Fruit fly (Drosophila melanogaster) whole organism, embryonic: ENCODE data around the gene Scox.

ENCODE experiments used
- ATbp ChIP-seq: fragments of 200-800 bp; sonication (Bioruptor generic); optimal IDR thresholded peaks from 2 replicates; lab custom pipeline; 2017; ENCODE audit warnings: missing biosample characterization, mild to moderate bottlenecking, missing genetic modification characterization, missing genetic modification reagents
- CG10431 ChIP-seq: fragments of 200-800 bp; sonication (Bioruptor generic); optimal IDR thresholded peaks from 3 replicates; lab custom pipeline; 2018; ENCODE audit warnings: missing biosample characterization, mild to moderate bottlenecking, missing genetic modification characterization
- CG10462 ChIP-seq: fragments of 200-800 bp; sonication (Bioruptor generic); optimal IDR thresholded peaks from 2 replicates; lab custom pipeline; 2016; ENCODE audit warnings: missing biosample characterization, missing genetic modification characterization
- CG10565 ChIP-seq: fragments of 200-800 bp; sonication (Bioruptor generic); optimal IDR thresholded peaks from 3 replicates; lab custom pipeline; 2016; ENCODE audit warnings: missing biosample characterization, mild to moderate bottlenecking, missing genetic modification characterization
- CG10654 ChIP-seq: fragments of 200-800 bp; sonication (Bioruptor generic); optimal IDR thresholded peaks from 2 replicates; lab custom pipeline; 2016; ENCODE audit warnings: missing biosample characterization, missing genetic modification characterization
- CG11398 ChIP-seq: fragments of 200-800 bp; sonication (Bioruptor generic); optimal IDR thresholded peaks from 2 replicates; lab custom pipeline; 2016; ENCODE audit warnings: missing biosample characterization, missing genetic modification characterization
- CG15269 ChIP-seq: fragments of 200-800 bp; sonication (Bioruptor generic); optimal IDR thresholded peaks from 2 replicates; lab custom pipeline; 2018; ENCODE audit warnings: missing biosample characterization, mild to moderate bottlenecking, missing genetic modification characterization, moderate library complexity
- CG18764 ChIP-seq: fragments of 200-800 bp; sonication (Bioruptor generic); optimal IDR thresholded peaks from 3 replicates; lab custom pipeline; 2016; ENCODE audit warnings: missing biosample characterization, missing genetic modification characterization
- CG2116 ChIP-seq: fragments of 200-800 bp; sonication (Bioruptor generic); optimal IDR thresholded peaks from 3 replicates; lab custom pipeline; 2018; ENCODE audit warnings: missing biosample characterization, mild to moderate bottlenecking, missing genetic modification characterization
- CG30431 ChIP-seq: fragments of 200-800 bp; sonication (Bioruptor generic); optimal IDR thresholded peaks from 2 replicates; lab custom pipeline; 2017; ENCODE audit warnings: missing biosample characterization, missing genetic modification characterization
- CG7745 ChIP-seq: fragments of 200-800 bp; sonication (Bioruptor generic); optimal IDR thresholded peaks from 2 replicates; lab custom pipeline; 2018; ENCODE audit warnings: missing biosample characterization, mild to moderate bottlenecking, missing genetic modification characterization, moderate library complexity
- CG7987 ChIP-seq: fragments of 200-800 bp; sonication (Bioruptor generic); optimal IDR thresholded peaks from 2 replicates; lab custom pipeline; 2018; ENCODE audit warnings: missing biosample characterization, mild to moderate bottlenecking, missing genetic modification characterization, moderate library complexity
- CG8089 ChIP-seq: fragments of 200-800 bp; sonication (Bioruptor generic); optimal IDR thresholded peaks from 3 replicates; lab custom pipeline; 2016; ENCODE audit warnings: missing biosample characterization, missing genetic modification characterization
- CG9437 ChIP-seq: fragments of 200-800 bp; sonication (Bioruptor generic); optimal IDR thresholded peaks from 2 replicates; lab custom pipeline; 2018; ENCODE audit warnings: missing biosample characterization, mild to moderate bottlenecking, missing genetic modification characterization
- CG9876 ChIP-seq: fragments of 200-800 bp; sonication (Bioruptor generic); optimal IDR thresholded peaks from 2 replicates; lab custom pipeline; 2016; ENCODE audit warnings: missing biosample characterization, missing genetic modification characterization
- Camta ChIP-seq: fragments of 200-800 bp; sonication (Bioruptor generic); optimal IDR thresholded peaks from 2 replicates; lab custom pipeline; 2016; ENCODE audit warnings: missing biosample characterization, missing genetic modification characterization
- Dfd ChIP-seq, 2 experiments: fragments of >200 bp; optimal IDR thresholded peaks; 2 replicates each; lab custom pipeline; 2017; ENCODE audit warnings: missing biosample characterization in 2 of 2, missing genetic modification characterization in 2 of 2
- Fer2 ChIP-seq: fragments of 200-800 bp; sonication (Bioruptor generic); optimal IDR thresholded peaks from 2 replicates; lab custom pipeline; 2018; ENCODE audit warnings: missing biosample characterization, mild to moderate bottlenecking, missing genetic modification characterization, moderate library complexity
- GATAe ChIP-seq: fragments of 200-800 bp; sonication (Bioruptor generic); conservative IDR thresholded peaks from 2 replicates; pipeline ENCODE4 v1.3.6; 2022; ENCODE audit warnings: missing biosample characterization, missing genetic modification characterization
- HmgZ ChIP-seq: fragments of 200-800 bp; sonication (Bioruptor generic); optimal IDR thresholded peaks from 2 replicates; lab custom pipeline; 2018; ENCODE audit warnings: missing biosample characterization, mild to moderate bottlenecking, missing genetic modification characterization
- Hsf ChIP-seq: fragments of 200-800 bp; sonication (Bioruptor generic); optimal IDR thresholded peaks from 3 replicates; lab custom pipeline; 2016; ENCODE audit warnings: missing biosample characterization, missing genetic modification characterization
- Nf-YC ChIP-seq: fragments of 200-800 bp; optimal IDR thresholded peaks from 3 replicates; lab custom pipeline; 2019; ENCODE audit warnings: missing biosample characterization, mild to moderate bottlenecking, missing genetic modification characterization, moderate library complexity
- Opbp ChIP-seq: fragments of 200-800 bp; sonication (Bioruptor generic); IDR thresholded peaks from 3 replicates; pipeline ENCODE4 v1.3.6; 2022; ENCODE audit warnings: missing biosample characterization, missing genetic modification characterization; ENCODE audit not compliant: partially characterized antibody
- Pdp1 ChIP-seq, 2 experiments: fragments of 200-800 bp; sonication (Bioruptor generic); optimal IDR thresholded peaks; 3 replicates each; lab custom pipeline; 2016; ENCODE audit warnings: missing biosample characterization in 2 of 2, missing genetic modification characterization in 2 of 2, mild to moderate bottlenecking in 1 of 2, moderate library complexity in 1 of 2
- Scr ChIP-seq: fragments of 200-800 bp; sonication (Bioruptor generic); IDR thresholded peaks from 2 replicates; pipeline ENCODE4 v1.3.6; 2022; ENCODE audit warnings: missing biosample characterization, missing genetic modification characterization; ENCODE audit not compliant: partially characterized antibody
- Sry-δ ChIP-seq: fragments of 200-800 bp; sonication (Bioruptor generic); optimal IDR thresholded peaks from 2 replicates; lab custom pipeline; 2016; ENCODE audit warnings: missing biosample characterization, missing genetic modification characterization
- Ssrp ChIP-seq: fragments of 200-800 bp; sonication (Bioruptor generic); optimal IDR thresholded peaks from 2 replicates; lab custom pipeline; 2018; ENCODE audit warnings: missing biosample characterization, mild to moderate bottlenecking, missing genetic modification characterization, moderate library complexity
- amos ChIP-seq: fragments of 200-800 bp; sonication (Bioruptor generic); IDR thresholded peaks from 2 replicates; pipeline ENCODE4 v1.3.6; 2022; ENCODE audit warnings: missing biosample characterization, missing genetic modification characterization; ENCODE audit not compliant: partially characterized antibody
- ash1 ChIP-seq: fragments of 200-800 bp; sonication (Bioruptor generic); optimal IDR thresholded peaks from 2 replicates; lab custom pipeline; 2018; ENCODE audit warnings: missing biosample characterization, mild to moderate bottlenecking, missing genetic modification characterization
- bsh ChIP-seq, 2 experiments: fragments of 200-800 bp; sonication (Bioruptor generic); optimal IDR thresholded peaks; 2 replicates each; lab custom pipeline; 2017 to 2018; ENCODE audit warnings: mild to moderate bottlenecking in 2 of 2, missing biosample characterization in 2 of 2, missing genetic modification characterization in 2 of 2, moderate library complexity in 1 of 2
- btn ChIP-seq: fragments of 200-800 bp; sonication (Bioruptor generic); optimal IDR thresholded peaks from 2 replicates; lab custom pipeline; 2016; ENCODE audit warnings: missing biosample characterization, missing genetic modification characterization
- crc ChIP-seq: fragments of 200-800 bp; sonication (Bioruptor generic); optimal IDR thresholded peaks from 2 replicates; lab custom pipeline; 2016; ENCODE audit warnings: missing biosample characterization, missing genetic modification characterization
- crol ChIP-seq: fragments of 200-800 bp; sonication (Bioruptor generic); IDR thresholded peaks from 2 replicates; pipeline ENCODE4 v1.3.6; 2022; ENCODE audit warnings: missing biosample characterization, missing genetic modification characterization
- dysf ChIP-seq: fragments of 200-800 bp; sonication (Bioruptor generic); IDR thresholded peaks from 3 replicates; pipeline ENCODE4 v1.3.6; 2022; ENCODE audit warnings: missing biosample characterization, missing genetic modification characterization
- exex ChIP-seq: fragments of 200-800 bp; sonication (Bioruptor generic); optimal IDR thresholded peaks from 4 replicates; lab custom pipeline; 2018; ENCODE audit warnings: missing biosample characterization, mild to moderate bottlenecking, missing genetic modification characterization, moderate library complexity
- hth ChIP-seq: fragments of >200 bp; optimal IDR thresholded peaks from 2 replicates; lab custom pipeline; 2017; ENCODE audit warnings: inconsistent platforms
- jing ChIP-seq: fragments of 200-800 bp; sonication (Bioruptor generic); optimal IDR thresholded peaks from 2 replicates; lab custom pipeline; 2018; ENCODE audit warnings: missing biosample characterization, mild to moderate bottlenecking, missing genetic modification characterization
- luna ChIP-seq: fragments of 200-800 bp; sonication (Bioruptor generic); optimal IDR thresholded peaks from 2 replicates; lab custom pipeline; 2016; ENCODE audit warnings: missing biosample characterization, missing genetic modification characterization
- mirr ChIP-seq: fragments of 200-800 bp; sonication (Bioruptor generic); optimal IDR thresholded peaks from 3 replicates; lab custom pipeline; 2018; ENCODE audit warnings: missing biosample characterization, mild to moderate bottlenecking, missing genetic modification characterization
- mld ChIP-seq: fragments of 200-800 bp; sonication (Bioruptor generic); IDR thresholded peaks from 3 replicates; pipeline ENCODE4 v1.3.6; 2022; ENCODE audit warnings: missing biosample characterization, missing genetic modification characterization; ENCODE audit not compliant: partially characterized antibody
- nom ChIP-seq: fragments of 200-800 bp; sonication (Bioruptor generic); optimal IDR thresholded peaks from 2 replicates; lab custom pipeline; 2017; ENCODE audit warnings: missing biosample characterization, missing genetic modification characterization, mild to moderate bottlenecking, moderate library complexity, missing genetic modification reagents
- oc ChIP-seq: fragments of 200-800 bp; sonication (Bioruptor generic); optimal IDR thresholded peaks from 2 replicates; lab custom pipeline; 2018; ENCODE audit warnings: missing biosample characterization, mild to moderate bottlenecking, missing genetic modification characterization, moderate library complexity
- pfk ChIP-seq: fragments of 200-800 bp; sonication (Bioruptor generic); optimal IDR thresholded peaks from 2 replicates; lab custom pipeline; 2018; ENCODE audit warnings: missing biosample characterization, mild to moderate bottlenecking, missing genetic modification characterization, moderate library complexity
- ro ChIP-seq: fragments of 200-800 bp; sonication (Bioruptor generic); IDR thresholded peaks from 2 replicates; pipeline ENCODE4 v1.3.6; 2022; ENCODE audit warnings: missing biosample characterization, missing genetic modification characterization
- salm ChIP-seq: fragments of 200-800 bp; sonication (Bioruptor generic); optimal IDR thresholded peaks from 2 replicates; lab custom pipeline; 2018; ENCODE audit warnings: missing biosample characterization, mild to moderate bottlenecking, missing genetic modification characterization
- sens ChIP-seq: fragments of 200-800 bp; sonication (Bioruptor generic); peaks from one replicate; lab custom pipeline; 2016; ENCODE audit warnings: missing biosample characterization, missing genetic modification characterization
- shn ChIP-seq: fragments of 200-800 bp; sonication (Bioruptor generic); optimal IDR thresholded peaks from 3 replicates; lab custom pipeline; 2016; ENCODE audit warnings: missing biosample characterization, missing genetic modification characterization
- slp2 ChIP-seq: fragments of 200-800 bp; sonication (Bioruptor generic); optimal IDR thresholded peaks from 2 replicates; lab custom pipeline; 2016; ENCODE audit warnings: missing biosample characterization, missing genetic modification characterization
- sr ChIP-seq: fragments of 200-800 bp; sonication (Bioruptor generic); IDR thresholded peaks from 3 replicates; pipeline ENCODE4 v1.3.6; 2022; ENCODE audit warnings: missing biosample characterization, missing genetic modification characterization
- trem ChIP-seq: fragments of 200-800 bp; optimal IDR thresholded peaks from 3 replicates; lab custom pipeline; 2019; ENCODE audit warnings: missing biosample characterization, mild to moderate bottlenecking, missing genetic modification characterization, moderate library complexity
- ttk ChIP-seq: fragments of 200-800 bp; sonication (Bioruptor generic); IDR thresholded peaks from 2 replicates; pipeline ENCODE4 v2.1.2; 2022; ENCODE audit warnings: missing biosample characterization, missing genetic modification characterization

The Scox gene

dm6 chr2L:4971329-4971798 lies 2.6 kb upstream of the Scox start, which contains the start of gene CG14043 (continued):
- TF ChIP-seq CG7745 (tag; lab: Kevin White, UChicago) (no peak), CG8089 (no peak), amos (no peak), ttk (no peak), CG9876 (no peak), mirr (GFP tag; lab: Kevin White, UChicago) (no peak), CG11398 (GFP tag; lab: Kevin White, UChicago) (no peak), Camta (GFP tag; lab: Kevin White, UChicago) (no peak), ro (GFP tag; lab: Robert Waterston, UW) (no peak), GATAe (GFP tag; lab: Robert Waterston, UW) (no peak), CG10462 (no peak), Opbp (GFP tag; lab: Robert Waterston, UW) (no peak), CG7987 (GFP tag; lab: Kevin White, UChicago) (no peak), Hsf (GFP tag; lab: Kevin White, UChicago) (peak; percentile 48), ATbp (GFP tag; lab: Kevin White, UChicago) (no peak), hth (no peak), slp2 (no peak), salm (tag; lab: Kevin White, UChicago) (no peak), oc (tag; lab: Kevin White, UChicago) (no peak), bsh (GFP tag; optimal IDR thresholded peaks at IDR 0.05; lab: Kevin White, UChicago) (no peak), sr (GFP tag; lab: Robert Waterston, UW) (no peak), shn (no peak), Fer2 (tag; lab: Kevin White, UChicago) (no peak), CG10654 (GFP tag; lab: Kevin White, UChicago) (no peak), Dfd (GFP tag; optimal IDR thresholded peaks at IDR 0.05; lab: Kevin White, UChicago) (no peak), mld (GFP tag; lab: Robert Waterston, UW) (no peak), jing (GFP tag; lab: Kevin White, UChicago) (no peak), Pdp1 (GFP tag; optimal IDR thresholded peaks at IDR 0.05; lab: Kevin White, UChicago) (peak in 1 of 2 experiments; percentile 95), CG10431 (GFP tag; lab: Kevin White, UChicago) (no peak), Nf-YC (tag; lab: Kevin White, UChicago) (peak; percentile 49), Scr (GFP tag; lab: Robert Waterston, UW) (0 out of 2 replicates have a peak, but pooled peaks have one; percentile 28), CG10565 (GFP tag; lab: Kevin White, UChicago) (no peak), CG9437 (no peak), CG18764 (no peak), HmgZ (tag; lab: Kevin White, UChicago) (peak; percentile 50), Ssrp (tag; lab: Kevin White, UChicago) (no peak), Sry-δ (GFP tag; lab: Kevin White, UChicago) (peak; percentile 56), CG30431 (GFP tag; lab: Kevin White, UChicago) (no peak), luna (GFP tag; lab: Kevin White, UChicago) (no peak), dysf (GFP tag; lab: Robert Waterston, UW) (no peak), crc (GFP tag; lab: Kevin White, UChicago) (no peak), pfk (GFP tag; lab: Kevin White, UChicago) (no peak), sens (GFP tag; lab: Kevin White, UChicago) (peak; percentile 85), trem (tag; lab: Kevin White, UChicago) (peak; percentile 86), CG15269 (tag; lab: Kevin White, UChicago) (no peak), ash1 (GFP tag; lab: Kevin White, UChicago) (no peak), exex (tag; lab: Kevin White, UChicago) (no peak), btn (no peak), CG2116 (GFP tag; lab: Kevin White, UChicago) (peak; percentile 55), crol (GFP tag; lab: Robert Waterston, UW) (no peak), nom (GFP tag; lab: Kevin White, UChicago) (no peak)
